Fruit fly (Drosophila melanogaster): ENCODE data around the gene psidin.
A peak's percentile ranks its signal among the peaks of the same experiment; 100 is the strongest.

psidin gene

DNA sequence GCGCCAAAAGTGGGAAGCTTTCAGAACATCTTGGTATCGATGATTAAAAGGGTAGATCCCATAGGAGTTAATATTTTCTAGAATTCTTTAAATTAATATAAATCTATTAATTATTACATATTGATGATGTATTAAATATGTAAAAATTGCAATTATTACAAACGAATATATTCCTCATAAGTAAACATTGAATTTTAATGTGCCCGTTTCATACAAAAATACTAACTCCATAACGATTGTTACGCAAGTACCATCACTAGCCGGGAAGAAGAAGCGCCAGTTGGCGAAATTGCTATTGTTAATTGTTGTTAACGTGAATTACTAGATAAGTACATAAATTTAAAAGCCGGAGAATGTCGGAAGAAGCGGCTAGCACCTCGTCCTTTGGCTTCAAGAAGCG is 36.0 kb downstream of the psidin start, which contains the start of gene mdlc (continued):
- TF ChIP-seq insv (GFP tag; optimal IDR thresholded peaks at IDR 0.05) (no peak), CG11247 (GFP tag; IDR thresholded peaks at IDR 0.05) (no peak), CG10431 (GFP tag; optimal IDR thresholded peaks at IDR 0.05) (no peak), amos (GFP tag; IDR thresholded peaks at IDR 0.05; ENCODE audit: partially characterized antibody) (peak; percentile 61), CG10366 (GFP tag; IDR thresholded peaks at IDR 0.05) (no peak), CG16779 (GFP tag; IDR thresholded peaks at IDR 0.05) (no peak), E2f2 (GFP tag; IDR thresholded peaks at IDR 0.05) (peak; percentile 64), CG14965 (GFP tag; optimal IDR thresholded peaks at IDR 0.05; ENCODE audit: borderline replicate concordance) (no peak), CG15011 (GFP tag; optimal IDR thresholded peaks at IDR 0.05) (no peak), cad (GFP tag; optimal IDR thresholded peaks at IDR 0.05) (no peak), CG7786 (GFP tag; optimal IDR thresholded peaks at IDR 0.05) (no peak), Sry-δ (GFP tag; optimal IDR thresholded peaks at IDR 0.05) (peak; percentile 77), ERR (GFP tag; optimal IDR thresholded peaks at IDR 0.05) (no peak), cg (GFP tag; optimal IDR thresholded peaks at IDR 0.05) (no peak), CG14710 (tag; optimal IDR thresholded peaks at IDR 0.05) (peak; percentile 40), CG13424 (tag; optimal IDR thresholded peaks at IDR 0.05) (peak; percentile 26), lbe (GFP tag; optimal IDR thresholded peaks at IDR 0.05) (no peak), prd (optimal IDR thresholded peaks at IDR 0.05) (no peak), prd (GFP tag; IDR thresholded peaks at IDR 0.05) (peak; percentile 33; the same call in 1 of the 3 replicates), CG2116 (GFP tag; optimal IDR thresholded peaks at IDR 0.05) (peak; percentile 15), wor (GFP tag; IDR thresholded peaks at IDR 0.05) (no peak), Med (GFP tag) (peak; percentile 63), CG10209 (GFP tag; optimal IDR thresholded peaks at IDR 0.05) (no peak), CG15073 (GFP tag; optimal IDR thresholded peaks at IDR 0.05) (no peak), CG4424 (GFP tag; optimal IDR thresholded peaks at IDR 0.05) (peak; percentile 25), Ravus (GFP tag; IDR thresholded peaks at IDR 0.05) (no peak), pzg (GFP tag; optimal IDR thresholded peaks at IDR 0.05) (peak; percentile 38), CG1233 (GFP tag; optimal IDR thresholded peaks at IDR 0.05) (no peak), dm (GFP tag; optimal IDR thresholded peaks at IDR 0.05) (no peak), CG8281 (tag; optimal IDR thresholded peaks at IDR 0.05) (no peak), Six4 (GFP tag; optimal IDR thresholded peaks at IDR 0.05) (no peak), CG8478 (optimal IDR thresholded peaks at IDR 0.05) (no peak), zf30C (GFP tag; optimal IDR thresholded peaks at IDR 0.05) (no peak)

DNA sequence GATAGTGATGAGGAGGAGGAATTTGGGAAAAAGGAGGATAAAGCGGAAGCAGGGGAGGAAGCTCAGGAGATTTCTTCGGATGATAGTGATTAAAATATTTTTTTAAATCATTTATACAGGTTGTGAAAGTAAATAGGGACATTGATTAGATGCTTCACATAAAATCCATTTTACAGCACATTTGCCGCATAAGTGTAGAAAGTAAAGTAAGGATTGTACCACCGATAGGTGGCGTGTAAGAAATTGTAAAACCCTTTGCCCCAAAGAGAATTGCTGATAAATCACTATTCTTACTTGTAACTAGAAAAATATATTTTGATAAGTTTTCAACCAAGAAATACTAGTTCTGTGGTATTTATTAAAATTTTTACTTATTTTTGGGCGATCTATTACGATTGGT is 37.5 kb downstream of the psidin start:
- TF ChIP-seq CG15696 (tag; optimal IDR thresholded peaks at IDR 0.05) (no peak), ind (GFP tag; optimal IDR thresholded peaks at IDR 0.05) (no peak), CG10959 (GFP tag; IDR thresholded peaks at IDR 0.05) (no peak), Hr51 (GFP tag; optimal IDR thresholded peaks at IDR 0.05) (no peak), CG17568 (GFP tag; optimal IDR thresholded peaks at IDR 0.05) (no peak), chn (GFP tag; optimal IDR thresholded peaks at IDR 0.05) (no peak), amos (GFP tag; IDR thresholded peaks at IDR 0.05; ENCODE audit: partially characterized antibody) (peak; percentile 65), CG42726 (GFP tag; IDR thresholded peaks at IDR 0.05; ENCODE audit: partially characterized antibody) (0 out of 2 replicates have a peak, but pooled peaks have one; percentile 38), gem (tag; optimal IDR thresholded peaks at IDR 0.05) (no peak), fd64A (GFP tag; optimal IDR thresholded peaks at IDR 0.05) (no peak), grn (GFP tag; optimal IDR thresholded peaks at IDR 0.05) (no peak), gcm (GFP tag; optimal IDR thresholded peaks at IDR 0.05) (no peak), CTCF (GFP tag; optimal IDR thresholded peaks at IDR 0.05) (peak; percentile 94), Nf-YC (tag; optimal IDR thresholded peaks at IDR 0.05) (no peak), CG1602 (GFP tag; optimal IDR thresholded peaks at IDR 0.05) (no peak), CG31365 (tag; optimal IDR thresholded peaks at IDR 0.05) (no peak), ranshi (GFP tag; IDR thresholded peaks at IDR 0.05) (no peak), bab2 (GFP tag; optimal IDR thresholded peaks at IDR 0.05) (no peak), sug (tag; optimal IDR thresholded peaks at IDR 0.05) (no peak), Atf6 (GFP tag; IDR thresholded peaks at IDR 0.05) (no peak), CG30431 (GFP tag; optimal IDR thresholded peaks at IDR 0.05) (no peak), CG6791 (GFP tag; IDR thresholded peaks at IDR 0.05; ENCODE audit: partially characterized antibody) (peak; percentile 70; the same call in 2 of the 3 replicates)

Measured in whole organism, embryonic.